Worm (Caenorhabditis elegans) whole organism, young adult: ENCODE results near the gene srz-61.
"Not testable (repeated sequence)": the region's sequence is repeated elsewhere in the genome, so short reads cannot be mapped to it uniquely, and the experiment has no call there.

ENCODE experiments used
- athp-1 ChIP-seq: sonication (generic microtip); optimal IDR thresholded peaks from 2 replicates; lab custom pipeline; 2017; ENCODE audit warnings: mild to moderate bottlenecking, missing genetic modification characterization, missing compliant biosample characterization
- ets-4 ChIP-seq: fragments of 200-800 bp; sonication (Bioruptor generic); optimal IDR thresholded peaks from 2 replicates; lab custom pipeline; 2018; ENCODE audit warnings: mild to moderate bottlenecking, missing genetic modification characterization, missing compliant biosample characterization
- let-607 ChIP-seq, 2 experiments: fragments of 200-800 bp in 1 of 2; sonication (Bioruptor generic) in 1 of 2; sonication (generic microtip) in 1 of 2; optimal IDR thresholded peaks; 2 replicates each; lab custom pipeline; 2016 to 2018; ENCODE audit warnings: mild to moderate bottlenecking in 2 of 2, missing compliant biosample characterization in 2 of 2, missing genetic modification characterization in 2 of 2, moderate library complexity in 2 of 2, missing genotype in 1 of 2
- nfya-1 ChIP-seq: sonication (generic microtip); optimal IDR thresholded peaks from 2 replicates; lab custom pipeline; 2017; ENCODE audit warnings: antibody characterized with exemption, missing compliant biosample characterization, missing genetic modification characterization, borderline replicate concordance; ENCODE audit not compliant: insufficient read depth
- snpc-4 ChIP-seq, 5 experiments: fragments of 150-350 bp in 1 of 5; sonication (generic microtip) in 4 of 5; optimal IDR thresholded peaks; 2 replicates each; lab custom pipeline; 2014 to 2018; ENCODE audit warnings: missing genetic modification characterization in 5 of 5, missing biosample characterization in 3 of 5, antibody characterized with exemption in 2 of 5, mild to moderate bottlenecking in 2 of 5, missing compliant biosample characterization in 2 of 5, missing genotype in 2 of 5, moderate library complexity in 2 of 5, missing genetic modification reagents in 1 of 5
- unc-62 ChIP-seq: fragments of 150-350 bp; optimal IDR thresholded peaks from 2 replicates; lab custom pipeline; 2014; ENCODE audit warnings: missing biosample characterization, missing genetic modification reagents, missing genetic modification characterization
- zim-3 ChIP-seq: sonication (generic microtip); optimal IDR thresholded peaks from 2 replicates; lab custom pipeline; 2017; ENCODE audit warnings: mild to moderate bottlenecking, missing genetic modification characterization, moderate library complexity, missing compliant biosample characterization

ce11 chrIV:16307925-16308324 lies 13.0 kb upstream of the srz-61 start, which contains the start of gene rac-2:
- TF ChIP-seq let-607 (tag; optimal IDR thresholded peaks at IDR 0.05; lab: Kevin White, UChicago); ets-4 (GFP tag; lab: Kevin White, UChicago); unc-62 (GFP tag; lab: Kevin White, UChicago); zim-3 (tag; lab: Kevin White, UChicago); athp-1 (tag; lab: Kevin White, UChicago); nfya-1 (tag; lab: Kevin White, UChicago); snpc-4 (GFP tag; optimal IDR thresholded peaks at IDR 0.05; lab: Kevin White, UChicago); snpc-4 (tag; optimal IDR thresholded peaks at IDR 0.05; lab: Kevin White, UChicago): not testable (repeated sequence)
